Worm (Caenorhabditis elegans) whole organism, L1 larva: ENCODE results near the gene F58F12.4.

Experiments used
- C34B4.2 ChIP-seq: sonication (generic microtip); optimal IDR thresholded peaks from 2 replicates; lab custom pipeline; 2017; ENCODE audit warnings: mild to moderate bottlenecking, missing genetic modification characterization, missing compliant biosample characterization
- aha-1 ChIP-seq: fragments of 150-350 bp; optimal IDR thresholded peaks from 2 replicates; lab custom pipeline; 2014; ENCODE audit warnings: missing biosample characterization, missing genetic modification characterization
- alr-1 ChIP-seq: fragments of 200-800 bp; sonication (Bioruptor generic); optimal IDR thresholded peaks from 2 replicates; lab custom pipeline; 2018; ENCODE audit warnings: borderline replicate concordance, mild to moderate bottlenecking, missing genetic modification characterization, missing compliant biosample characterization
- aly-2 ChIP-seq: fragments of 150-350 bp; optimal IDR thresholded peaks from 2 replicates; lab custom pipeline; 2014; ENCODE audit warnings: missing biosample characterization, missing genetic modification characterization
- ama-1 ChIP-seq: fragments of 150-350 bp; optimal IDR thresholded peaks from 2 replicates; lab custom pipeline; 2014
- blmp-1 ChIP-seq: fragments of 150-350 bp; optimal IDR thresholded peaks from 2 replicates; lab custom pipeline; 2014; ENCODE audit warnings: missing biosample characterization, missing genetic modification characterization
- ceh-8 ChIP-seq: fragments of 200-800 bp; sonication (Bioruptor generic); optimal IDR thresholded peaks from 2 replicates; lab custom pipeline; 2018; ENCODE audit warnings: mild to moderate bottlenecking, missing genetic modification characterization, moderate library complexity, missing compliant biosample characterization
- ceh-82 ChIP-seq, 3 experiments: fragments of 150-350 bp in 1 of 3; sonication (generic microtip) in 2 of 3; optimal IDR thresholded peaks; 2 replicates each; lab custom pipeline; 2014 to 2017; ENCODE audit warnings: missing biosample characterization in 3 of 3, missing genetic modification characterization in 3 of 3
- ceh-88 ChIP-seq: fragments of 200-800 bp; sonication (Bioruptor generic); IDR thresholded peaks from 2 replicates; pipeline ENCODE4 v1.3.6; 2022; ENCODE audit warnings: missing genetic modification characterization, missing compliant biosample characterization
- ceh-90 ChIP-seq: sonication (generic microtip); optimal IDR thresholded peaks from 2 replicates; lab custom pipeline; 2016; ENCODE audit warnings: missing genetic modification characterization, missing compliant biosample characterization
- dsc-1 ChIP-seq: sonication (generic microtip); optimal IDR thresholded peaks from 2 replicates; lab custom pipeline; 2016; ENCODE audit warnings: mild to moderate bottlenecking, missing genetic modification characterization, missing compliant biosample characterization
- efl-1 ChIP-seq, 4 experiments: fragments of 150-350 bp; optimal IDR thresholded peaks in 3 of 4; peaks in 1 of 4; 1 replicate in 1 of 4; 2 replicates in 3 of 4; lab custom pipeline; 2014; ENCODE audit warnings: missing biosample characterization in 2 of 4, missing genetic modification characterization in 2 of 4, missing genetic modification reagents in 2 of 4
- egl-27 ChIP-seq, 2 experiments: fragments of 150-350 bp in 1 of 2; sonication (generic microtip); optimal IDR thresholded peaks; 3 replicates each; lab custom pipeline; 2017 to 2018; ENCODE audit warnings: missing biosample characterization in 2 of 2, missing genetic modification characterization in 2 of 2, missing genetic modification reagents in 2 of 2
- elt-3 ChIP-seq, 6 experiments: fragments of 150-350 bp in 1 of 6; sonication (generic microtip); optimal IDR thresholded peaks; 2 replicates each; lab custom pipeline; 2017 to 2018; ENCODE audit warnings: missing biosample characterization in 6 of 6, missing genetic modification characterization in 6 of 6, inconsistent platforms in 1 of 6
- ets-5 ChIP-seq: fragments of 200-800 bp; sonication (Bioruptor generic); IDR thresholded peaks from 2 replicates; pipeline ENCODE4 v1.3.6; 2022; ENCODE audit warnings: missing genetic modification characterization, missing compliant biosample characterization
- fkh-8 ChIP-seq: sonication (generic microtip); optimal IDR thresholded peaks from 2 replicates; lab custom pipeline; 2016; ENCODE audit warnings: mild to moderate bottlenecking, missing genetic modification characterization, missing compliant biosample characterization
- grh-1 ChIP-seq: fragments of 200-800 bp; sonication (Bioruptor generic); IDR thresholded peaks from 2 replicates; pipeline ENCODE4 v1.3.6; 2022; ENCODE audit warnings: missing genetic modification reagents, missing genetic modification characterization, missing compliant biosample characterization
- irx-1 ChIP-seq: sonication (generic microtip); optimal IDR thresholded peaks from 2 replicates; lab custom pipeline; 2016; ENCODE audit warnings: missing genetic modification characterization, missing compliant biosample characterization
- isw-1 ChIP-seq: fragments of 200-800 bp; sonication (Bioruptor generic); IDR thresholded peaks from 2 replicates; pipeline ENCODE4 v1.3.6; 2022; ENCODE audit warnings: missing genetic modification characterization, missing compliant biosample characterization
- jun-1 ChIP-seq: fragments of 150-350 bp; optimal IDR thresholded peaks from 2 replicates; lab custom pipeline; 2014; ENCODE audit warnings: missing biosample characterization, missing genetic modification reagents, missing genetic modification characterization
- lin-13 ChIP-seq: fragments of 150-350 bp; optimal IDR thresholded peaks from 2 replicates; lab custom pipeline; 2014; ENCODE audit warnings: missing biosample characterization, missing genetic modification reagents, missing genetic modification characterization
- lin-14 ChIP-seq: fragments of 200-800 bp; sonication (Bioruptor generic); optimal IDR thresholded peaks from 2 replicates; lab custom pipeline; 2018; ENCODE audit warnings: mild to moderate bottlenecking, missing genetic modification characterization, moderate library complexity, missing compliant biosample characterization
- lin-35 ChIP-seq, 2 experiments: fragments of 150-350 bp; optimal IDR thresholded peaks; 2 replicates each; lab custom pipeline; 2014; ENCODE audit warnings: missing biosample characterization in 2 of 2, missing genetic modification characterization in 2 of 2, missing genetic modification reagents in 2 of 2
- lin-39 ChIP-seq: fragments of 150-350 bp; optimal IDR thresholded peaks from 2 replicates; lab custom pipeline; 2014; ENCODE audit warnings: missing biosample characterization, missing genetic modification reagents, missing genetic modification characterization
- lsy-2 ChIP-seq, 2 experiments: fragments of 150-350 bp; optimal IDR thresholded peaks; 2 replicates each; lab custom pipeline; 2014; ENCODE audit warnings: missing biosample characterization in 2 of 2, missing genetic modification characterization in 2 of 2
- mdl-1 ChIP-seq, 2 experiments: fragments of 150-350 bp; optimal IDR thresholded peaks; 2 replicates each; lab custom pipeline; 2014 to 2017; ENCODE audit warnings: missing biosample characterization in 2 of 2, missing genetic modification characterization in 2 of 2, inconsistent platforms in 1 of 2
- mef-2 ChIP-seq: fragments of 150-350 bp; optimal IDR thresholded peaks from 2 replicates; lab custom pipeline; 2014; ENCODE audit warnings: missing biosample characterization, missing genetic modification characterization
- nhr-12 ChIP-seq: sonication (generic microtip); optimal IDR thresholded peaks from 2 replicates; lab custom pipeline; 2017; ENCODE audit warnings: missing biosample characterization, missing genetic modification characterization
- nhr-19 ChIP-seq: fragments of 200-800 bp; sonication (Bioruptor generic); conservative IDR thresholded peaks from 2 replicates; pipeline ENCODE4 v1.3.6; 2022; ENCODE audit warnings: missing genetic modification characterization, missing compliant biosample characterization
- nhr-20 ChIP-seq: sonication (generic microtip); optimal IDR thresholded peaks from 2 replicates; lab custom pipeline; 2016; ENCODE audit warnings: mild to moderate bottlenecking, missing genetic modification characterization, missing compliant biosample characterization
- nhr-28 ChIP-seq: fragments of 150-350 bp; optimal IDR thresholded peaks from 2 replicates; lab custom pipeline; 2014; ENCODE audit warnings: missing biosample characterization, missing genetic modification characterization
- nhr-47 ChIP-seq: sonication (generic microtip); optimal IDR thresholded peaks from 2 replicates; lab custom pipeline; 2016; ENCODE audit warnings: mild to moderate bottlenecking, missing genetic modification characterization, moderate library complexity, missing compliant biosample characterization
- nhr-71 ChIP-seq: sonication (generic microtip); optimal IDR thresholded peaks from 2 replicates; lab custom pipeline; 2016; ENCODE audit warnings: mild to moderate bottlenecking, missing genetic modification characterization, moderate library complexity, missing compliant biosample characterization
- nhr-77 ChIP-seq: fragments of 150-350 bp; optimal IDR thresholded peaks from 2 replicates; lab custom pipeline; 2014; ENCODE audit warnings: missing biosample characterization, missing genetic modification characterization
- nhr-84 ChIP-seq: sonication (generic microtip); optimal IDR thresholded peaks from 2 replicates; lab custom pipeline; 2017; ENCODE audit warnings: missing biosample characterization, missing genetic modification characterization
- nhr-85 ChIP-seq: sonication (generic microtip); peaks from one replicate; lab custom pipeline; 2016; ENCODE audit warnings: missing genetic modification characterization, inconsistent platforms, missing compliant biosample characterization
- pag-3 ChIP-seq: sonication (generic microtip); optimal IDR thresholded peaks from 2 replicates; lab custom pipeline; 2017; ENCODE audit warnings: missing genetic modification characterization, mild to moderate bottlenecking, missing compliant biosample characterization, antibody characterized with exemption, borderline replicate concordance; ENCODE audit not compliant: insufficient read depth
- pax-3 ChIP-seq: fragments of 200-800 bp; sonication (Bioruptor generic); optimal IDR thresholded peaks from 2 replicates; lab custom pipeline; 2018; ENCODE audit warnings: mild to moderate bottlenecking, missing genetic modification characterization, moderate library complexity, missing compliant biosample characterization
- pqm-1 ChIP-seq: sonication (generic microtip); optimal IDR thresholded peaks from 3 replicates; lab custom pipeline; 2017; ENCODE audit warnings: missing biosample characterization, missing genetic modification characterization
- rnt-1 ChIP-seq: sonication (generic microtip); optimal IDR thresholded peaks from 2 replicates; lab custom pipeline; 2016; ENCODE audit warnings: mild to moderate bottlenecking, missing genetic modification characterization, moderate library complexity, missing compliant biosample characterization
- snu-23 ChIP-seq: sonication (generic microtip); optimal IDR thresholded peaks from 2 replicates; lab custom pipeline; 2016; ENCODE audit warnings: missing genetic modification characterization, missing compliant biosample characterization
- sox-4 ChIP-seq: sonication (generic microtip); optimal IDR thresholded peaks from 2 replicates; lab custom pipeline; 2016; ENCODE audit warnings: missing genetic modification characterization, missing compliant biosample characterization
- sptf-1 ChIP-seq: fragments of 150-350 bp; optimal IDR thresholded peaks from 2 replicates; lab custom pipeline; 2014; ENCODE audit warnings: missing biosample characterization, missing genetic modification characterization
- swsn-7 ChIP-seq: sonication (generic microtip); optimal IDR thresholded peaks from 2 replicates; lab custom pipeline; 2016; ENCODE audit warnings: missing genetic modification characterization, missing compliant biosample characterization
- tlp-1 ChIP-seq: fragments of 150-350 bp; optimal IDR thresholded peaks from 2 replicates; lab custom pipeline; 2014; ENCODE audit warnings: missing biosample characterization, missing genetic modification characterization
- unc-130 ChIP-seq: fragments of 150-350 bp; optimal IDR thresholded peaks from 2 replicates; lab custom pipeline; 2017; ENCODE audit warnings: missing biosample characterization, missing genetic modification characterization, inconsistent platforms
- unc-86 ChIP-seq: sonication (generic microtip); optimal IDR thresholded peaks from 2 replicates; lab custom pipeline; 2016; ENCODE audit warnings: missing genetic modification characterization, missing compliant biosample characterization
- xbp-1 ChIP-seq: sonication (generic microtip); optimal IDR thresholded peaks from 2 replicates; lab custom pipeline; 2016; ENCODE audit warnings: missing genetic modification characterization, missing compliant biosample characterization
- ztf-11 ChIP-seq, 2 experiments: sonication (generic microtip); optimal IDR thresholded peaks; 2 replicates each; lab custom pipeline; 2016 to 2017; ENCODE audit warnings: missing genetic modification characterization in 2 of 2, missing biosample characterization in 1 of 2, missing compliant biosample characterization in 1 of 2

The F58F12.4 gene

ce11 chrII:6342455-6342854 lies 44.1 kb upstream of the F58F12.4 start:
- peak; percentile 36 for TF ChIP-seq nhr-47 (tag; lab: Kevin White, UChicago)
- peak; percentile 9 for TF ChIP-seq nhr-20 (tag; lab: Kevin White, UChicago)
- peak; percentile 24 for TF ChIP-seq lin-14 (GFP tag; lab: Kevin White, UChicago)
- peak; percentile 74 for TF ChIP-seq dsc-1
- TF ChIP-seq egl-27 (tag; optimal IDR thresholded peaks at IDR 0.05; lab: Kevin White, UChicago), result no peak
- TF ChIP-seq ceh-90, result no peak
- peak; percentile 5 for TF ChIP-seq nhr-77 (tag; lab: Kevin White, UChicago)
- peak; percentile 4 for TF ChIP-seq snu-23 (GFP tag; lab: Kevin White, UChicago)
- TF ChIP-seq elt-3 (tag; optimal IDR thresholded peaks at IDR 0.05; lab: Kevin White, UChicago), result no peak
- no peak for TF ChIP-seq alr-1
- TF ChIP-seq nhr-71 (tag; lab: Kevin White, UChicago), result peak; percentile 64
- TF ChIP-seq fkh-8 (tag; lab: Kevin White, UChicago), result peak; percentile 96

ce11 chrII:6343893-6344292 lies 42.7 kb upstream of the F58F12.4 start, which contains the start of gene txt-18:
TSS of gene txt-18 (plus strand) at chrII:6344072.
- TF ChIP-seq pqm-1 (tag; lab: Kevin White, UChicago) (no peak), nhr-71 (tag; lab: Kevin White, UChicago) (peak; percentile 52), irx-1 (tag; lab: Kevin White, UChicago) (no peak), sox-4 (tag; lab: Kevin White, UChicago) (no peak), jun-1 (tag; lab: Kevin White, UChicago) (no peak), lsy-2 (tag; optimal IDR thresholded peaks at IDR 0.05; lab: Kevin White, UChicago) (peak in 1 of 2 experiments; percentile 59), nhr-84 (tag; lab: Kevin White, UChicago) (no peak), elt-3 (tag; optimal IDR thresholded peaks at IDR 0.05; lab: Kevin White, UChicago) (peak in 1 of 6 experiments; percentile 32), blmp-1 (tag; lab: Kevin White, UChicago) (peak; percentile 90), nhr-20 (tag; lab: Kevin White, UChicago) (peak; percentile 47), grh-1 (no peak), C34B4.2 (tag; lab: Kevin White, UChicago) (no peak), mdl-1 (tag; optimal IDR thresholded peaks at IDR 0.05; lab: Kevin White, UChicago) (no peak), ama-1 (no peak), nhr-47 (tag; lab: Kevin White, UChicago) (peak; percentile 19), swsn-7 (tag; lab: Kevin White, UChicago) (peak; percentile 1), tlp-1 (tag; lab: Kevin White, UChicago) (no peak), lin-35 (GFP tag; optimal IDR thresholded peaks at IDR 0.05; lab: Kevin White, UChicago) (peak in 1 of 2 experiments; percentile 13), nhr-85 (tag; lab: Kevin White, UChicago) (peak; percentile 22), unc-130 (tag; lab: Kevin White, UChicago) (no peak), snu-23 (GFP tag; lab: Kevin White, UChicago) (peak; percentile 51), ceh-82 (tag; optimal IDR thresholded peaks at IDR 0.05; lab: Kevin White, UChicago) (no peak), lin-39 (tag; lab: Kevin White, UChicago) (no peak), aha-1 (tag; lab: Kevin White, UChicago) (no peak), unc-86 (tag; lab: Kevin White, UChicago) (no peak), lin-14 (GFP tag; lab: Kevin White, UChicago) (peak; percentile 69), nhr-19 (GFP tag; lab: Robert Waterston, UW) (no peak), ceh-88 (GFP tag; lab: Robert Waterston, UW) (no peak), efl-1 (optimal IDR thresholded peaks at IDR 0.05; lab: Kevin White, UChicago) (peak; percentile 9 to 13), efl-1 (GFP tag; optimal IDR thresholded peaks at IDR 0.05 in 1 of 2; lab: Kevin White, UChicago) (no peak), nhr-12 (tag; lab: Kevin White, UChicago) (no peak), nhr-77 (tag; lab: Kevin White, UChicago) (no peak), lin-13 (peak; percentile 23), dsc-1 (peak; percentile 45), rnt-1 (tag; lab: Kevin White, UChicago) (peak; percentile 4)
- TF ChIP-seq, all 84 proteins: peak for 15

ce11 chrII:6344513-6344912 lies 42.1 kb upstream of the F58F12.4 start:
- no peak for TF ChIP-seq ets-5 (GFP tag; lab: Robert Waterston, UW)
- TF ChIP-seq aly-2, result no peak
- no peak for TF ChIP-seq irx-1 (tag; lab: Kevin White, UChicago)
- no peak for TF ChIP-seq sptf-1 (tag; lab: Kevin White, UChicago)
- no peak for TF ChIP-seq nhr-85 (tag; lab: Kevin White, UChicago)
- TF ChIP-seq ceh-8, result no peak
- TF ChIP-seq ztf-11 (tag; optimal IDR thresholded peaks at IDR 0.05; lab: Kevin White, UChicago), result no peak
- no peak for TF ChIP-seq ama-1
- no peak for TF ChIP-seq xbp-1 (tag; lab: Kevin White, UChicago)
- TF ChIP-seq nhr-28 (tag; lab: Kevin White, UChicago), result no peak
- no peak for TF ChIP-seq C34B4.2 (tag; lab: Kevin White, UChicago)
- no peak for TF ChIP-seq pax-3 (tag; lab: Kevin White, UChicago)
- TF ChIP-seq mef-2 (tag; lab: Kevin White, UChicago), result no peak
- TF ChIP-seq nhr-20 (tag; lab: Kevin White, UChicago), result no peak
- TF ChIP-seq pag-3, result no peak
- no peak for TF ChIP-seq isw-1 (GFP tag; lab: Robert Waterston, UW)
- TF ChIP-seq nhr-71 (tag; lab: Kevin White, UChicago), result no peak
